Worm (Caenorhabditis elegans) whole organism, late embryonic: ENCODE measurements around the gene K02E11.7.

Source experiments
- ahr-1 ChIP-seq: sonication (generic microtip); optimal IDR thresholded peaks from 2 replicates; lab custom pipeline; 2016; ENCODE audit warnings: missing genetic modification characterization, missing compliant biosample characterization
- ceh-34 ChIP-seq: sonication (generic microtip); optimal IDR thresholded peaks from 2 replicates; lab custom pipeline; 2016; ENCODE audit warnings: mild to moderate bottlenecking, missing genetic modification characterization, missing compliant biosample characterization
- fkh-10 ChIP-seq: fragments of 150-350 bp; optimal IDR thresholded peaks from 2 replicates; lab custom pipeline; 2014; ENCODE audit warnings: missing biosample characterization, missing genetic modification reagents, missing genetic modification characterization
- hlh-13 ChIP-seq: fragments of 200-800 bp; sonication (Bioruptor generic); optimal IDR thresholded peaks from 2 replicates; lab custom pipeline; 2018; ENCODE audit warnings: mild to moderate bottlenecking, missing genetic modification characterization, missing compliant biosample characterization
- hlh-15 ChIP-seq: sonication (generic microtip); optimal IDR thresholded peaks from 2 replicates; lab custom pipeline; 2016; ENCODE audit warnings: missing genetic modification characterization, missing compliant biosample characterization
- hlh-30 ChIP-seq: sonication (generic microtip); optimal IDR thresholded peaks from 2 replicates; lab custom pipeline; 2017; ENCODE audit warnings: antibody characterized with exemption, missing genetic modification characterization, missing compliant biosample characterization; ENCODE audit not compliant: insufficient read depth
- nfya-1 ChIP-seq: sonication (generic microtip); optimal IDR thresholded peaks from 2 replicates; lab custom pipeline; 2017; ENCODE audit warnings: missing genetic modification characterization, mild to moderate bottlenecking, missing compliant biosample characterization, antibody characterized with exemption, moderate library complexity
- pha-2 ChIP-seq: sonication (generic microtip); optimal IDR thresholded peaks from 2 replicates; lab custom pipeline; 2017; ENCODE audit warnings: mild to moderate bottlenecking, missing genetic modification characterization, missing compliant biosample characterization
- pros-1 ChIP-seq: fragments of 150-350 bp; optimal IDR thresholded peaks from 2 replicates; lab custom pipeline; 2014; ENCODE audit warnings: missing biosample characterization, missing genetic modification reagents, missing genetic modification characterization
- sdc-2 ChIP-seq: sonication (generic microtip); optimal IDR thresholded peaks from 2 replicates; lab custom pipeline; 2016; ENCODE audit warnings: missing genotype, missing genetic modification characterization, missing compliant biosample characterization
- sox-2 ChIP-seq: fragments of 200-800 bp; sonication (Bioruptor generic); IDR thresholded peaks from 2 replicates; pipeline ENCODE4 v1.3.6; 2022; ENCODE audit warnings: missing genetic modification reagents, missing genetic modification characterization, missing compliant biosample characterization
- zip-5 ChIP-seq: sonication (generic microtip); optimal IDR thresholded peaks from 2 replicates; lab custom pipeline; 2016; ENCODE audit warnings: missing genetic modification characterization, missing compliant biosample characterization

DNA sequence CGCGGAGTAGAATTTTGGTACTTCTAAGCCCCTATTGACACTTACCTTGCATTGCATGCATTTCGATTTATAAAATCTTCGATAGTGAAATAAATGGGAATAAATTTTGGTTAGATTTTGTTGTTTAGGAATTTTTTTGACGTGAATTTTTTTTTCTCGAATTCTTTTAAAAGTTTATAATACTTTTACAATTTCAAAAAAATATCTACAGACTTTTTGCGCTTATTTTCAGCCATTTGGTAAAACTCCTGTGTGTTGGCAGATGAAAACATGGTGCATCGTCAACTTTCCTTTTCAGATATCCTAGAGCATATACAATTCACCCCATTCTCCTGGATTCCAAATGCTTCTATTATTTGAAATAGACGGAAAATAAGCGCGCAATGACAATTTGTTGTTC lies 36.5 kb upstream of the K02E11.7 start, which contains the start of gene F14D7.18:
- TF ChIP-seq nfya-1 (tag; lab: Kevin White, UChicago) (no peak), sdc-2 (tag; lab: Kevin White, UChicago) (no peak), pha-2 (tag; lab: Kevin White, UChicago) (no peak), hlh-15 (tag; lab: Kevin White, UChicago) (no peak), hlh-13 (GFP tag; lab: Kevin White, UChicago) (no peak), fkh-10 (no peak), ahr-1 (tag; lab: Kevin White, UChicago) (no peak), zip-5 (no peak), sox-2 (GFP tag; lab: Robert Waterston, UW) (no peak), ceh-34 (tag; lab: Kevin White, UChicago) (no peak), hlh-30 (tag; lab: Kevin White, UChicago) (no peak), pros-1 (tag; lab: Kevin White, UChicago) (no peak)
